Fruit fly (Drosophila melanogaster) whole organism, wandering third instar larva: Measurements from ENCODE around the gene CG5808.

Experiments used
- Dfd ChIP-seq: fragments of >200 bp; optimal IDR thresholded peaks from 2 replicates; lab custom pipeline; 2017; ENCODE audit warnings: missing biosample characterization, missing genetic modification characterization
- Dif ChIP-seq: fragments of 200-275, 200-300 bp; sonication (Bioruptor generic); optimal IDR thresholded peaks from 2 replicates; lab custom pipeline; 2018; ENCODE audit warnings: missing biosample characterization, missing genetic modification characterization; ENCODE audit not compliant: partially characterized antibody
- Hr83 ChIP-seq: fragments of 200-300 bp; sonication (Bioruptor generic); optimal IDR thresholded peaks from 2 replicates; lab custom pipeline; 2016; ENCODE audit warnings: missing biosample characterization, mild to moderate bottlenecking, missing genetic modification characterization, moderate library complexity; ENCODE audit not compliant: poor library complexity, severe bottlenecking
- br ChIP-seq: fragments of 200-800 bp; sonication (Bioruptor generic); optimal IDR thresholded peaks from 2 replicates; lab custom pipeline; 2016; ENCODE audit warnings: missing biosample characterization, missing genetic modification characterization
- ey ChIP-seq: fragments of 200-800 bp; sonication (Bioruptor generic); optimal IDR thresholded peaks from 2 replicates; lab custom pipeline; 2016; ENCODE audit warnings: missing biosample characterization, missing genetic modification characterization
- h ChIP-seq: fragments of 200-800 bp; sonication (Bioruptor generic); optimal IDR thresholded peaks from 3 replicates; lab custom pipeline; 2016; ENCODE audit warnings: missing biosample characterization, mild to moderate bottlenecking, missing genetic modification characterization
- psq ChIP-seq: fragments of 200-800 bp; sonication (Bioruptor generic); optimal IDR thresholded peaks from 3 replicates; lab custom pipeline; 2017; ENCODE audit warnings: missing biosample characterization, mild to moderate bottlenecking, missing genetic modification characterization, moderate library complexity
- rgr ChIP-seq: fragments of 200-800 bp; sonication (Bioruptor generic); optimal IDR thresholded peaks from 3 replicates; lab custom pipeline; 2016; ENCODE audit warnings: missing biosample characterization, mild to moderate bottlenecking, missing genetic modification characterization
- sage ChIP-seq: fragments of 200-800 bp; sonication (Bioruptor generic); optimal IDR thresholded peaks from 2 replicates; lab custom pipeline; 2016; ENCODE audit warnings: missing biosample characterization, mild to moderate bottlenecking, missing genetic modification characterization
- sv ChIP-seq: fragments of 200-800 bp; sonication (Bioruptor generic); optimal IDR thresholded peaks from 3 replicates; lab custom pipeline; 2016; ENCODE audit warnings: missing biosample characterization, missing genetic modification characterization

dm6 chr3R:24845148-24845547 is 28.3 kb upstream of the CG5808 start:
- TF ChIP-seq h (GFP tag; lab: Kevin White, UChicago) (no peak), Dif (GFP tag; lab: Kevin White, UChicago) (no peak), ey (GFP tag; lab: Kevin White, UChicago) (no peak), rgr (GFP tag; lab: Kevin White, UChicago) (no peak), sage (no peak), Dfd (no peak), psq (GFP tag; lab: Kevin White, UChicago) (no peak), Hr83 (GFP tag; lab: Kevin White, UChicago) (no peak), sv (no peak), br (GFP tag; lab: Kevin White, UChicago) (no peak)
